Worm (Caenorhabditis elegans): ENCODE data around the gene C38D9.8.
"Not testable (repeated sequence)": the region's sequence is repeated elsewhere in the genome, so short reads cannot be mapped to it uniquely, and the experiment has no call there.

The C38D9.8 gene

ce11 chrV:17552759-17553158 lies at the start of gene C38D9.8:
C38D9.8 (minus strand) TSS chrV:17552859.
- no peak for TF ChIP-seq unc-62 (GFP tag; optimal IDR thresholded peaks at IDR 0.05)

- no peak for TF ChIP-seq unc-62 (GFP tag; optimal IDR thresholded peaks at IDR 0.05)
These were observed 48.9 kb upstream of the C38D9.8 start, which contains the start of gene ztf-25 for ce11 chrV:17601520-17601919. ztf-25 (plus strand) TSS chrV:17601820.

- TF ChIP-seq unc-62 (GFP tag; optimal IDR thresholded peaks at IDR 0.05) = no peak
These were observed 46.2 kb upstream of the C38D9.8 start, which contains the start of gene Y6G8.2 for ce11 chrV:17598810-17599209. Y6G8.2 (minus strand) TSS chrV:17598956.

ce11 chrV:17595691-17596090 lies 43.0 kb upstream of the C38D9.8 start:
- TF ChIP-seq unc-62 (GFP tag; optimal IDR thresholded peaks at IDR 0.05) = no peak

- TF ChIP-seq unc-62 (GFP tag; optimal IDR thresholded peaks at IDR 0.05) = not testable (repeated sequence)
These were observed 31.7 kb upstream of the C38D9.8 start, which contains the start of gene fbxa-133 for ce11 chrV:17584352-17584843. fbxa-133 (plus strand) TSS chrV:17584793.

- TF ChIP-seq unc-62 (GFP tag; optimal IDR thresholded peaks at IDR 0.05) = no peak
These were observed 27.4 kb upstream of the C38D9.8 start for ce11 chrV:17580017-17580416.

- TF ChIP-seq unc-62 (GFP tag; optimal IDR thresholded peaks at IDR 0.05) = no peak
These were observed 14.2 kb upstream of the C38D9.8 start, which contains the start of gene C38D9.2 for ce11 chrV:17566850-17567249. C38D9.2 (plus strand) TSS chrV:17567150.

- TF ChIP-seq unc-62 (GFP tag; optimal IDR thresholded peaks at IDR 0.05) = no peak
These were observed 13.2 kb upstream of the C38D9.8 start, which contains the start of gene fbxa-171 for ce11 chrV:17565903-17566302. fbxa-171 (minus strand) TSS chrV:17566003.

- no peak for TF ChIP-seq unc-62 (GFP tag; optimal IDR thresholded peaks at IDR 0.05)
These were observed 6.3 kb upstream of the C38D9.8 start, which contains the start of gene fbxa-172 for ce11 chrV:17558946-17559345. fbxa-172 (plus strand) TSS chrV:17559246.

ce11 chrV:17558377-17558776 lies 5.7 kb upstream of the C38D9.8 start, which contains the start of gene fbxa-174:
fbxa-174 (minus strand) TSS chrV:17558477.
- TF ChIP-seq unc-62 (GFP tag; optimal IDR thresholded peaks at IDR 0.05) = no peak

- TF ChIP-seq unc-62 (GFP tag; optimal IDR thresholded peaks at IDR 0.05) = no peak
These were observed 1.3 kb downstream of the C38D9.8 start for ce11 chrV:17551396-17551795.

ce11 chrV:17549362-17549761 lies 3.3 kb downstream of the C38D9.8 start, which contains the start of gene fbxa-176:
fbxa-176 (plus strand) TSS chrV:17549675.
- TF ChIP-seq unc-62 (GFP tag; optimal IDR thresholded peaks at IDR 0.05) = no peak

ce11 chrV:17548635-17549034 lies 4.0 kb downstream of the C38D9.8 start:
- TF ChIP-seq unc-62 (GFP tag; optimal IDR thresholded peaks at IDR 0.05) = no peak

- no peak for TF ChIP-seq unc-62 (GFP tag; optimal IDR thresholded peaks at IDR 0.05)
These were observed 5.7 kb downstream of the C38D9.8 start for ce11 chrV:17546931-17547330.

- no peak for TF ChIP-seq unc-62 (GFP tag; optimal IDR thresholded peaks at IDR 0.05)
These were observed 10.4 kb downstream of the C38D9.8 start for ce11 chrV:17542304-17542703.

- no peak for TF ChIP-seq unc-62 (GFP tag; optimal IDR thresholded peaks at IDR 0.05)
These were observed 12.4 kb downstream of the C38D9.8 start, which contains the start of gene srz-25 for ce11 chrV:17540295-17540694. srz-25 (plus strand) TSS chrV:17540595.

- TF ChIP-seq unc-62 (GFP tag; optimal IDR thresholded peaks at IDR 0.05) = no peak
These were observed 13.4 kb downstream of the C38D9.8 start for ce11 chrV:17539289-17539688.
